Fruit fly (Drosophila melanogaster) whole organism, embryonic: ENCODE results near the gene Gad1.

Experiments
- Asciz ChIP-seq: fragments of 200-800 bp; sonication (Bioruptor generic); optimal IDR thresholded peaks from 2 replicates; lab custom pipeline; 2017; ENCODE audit warnings: missing biosample characterization, mild to moderate bottlenecking, missing genetic modification characterization, missing genetic modification reagents
- CG1024 ChIP-seq: fragments of 200-800 bp; sonication (Bioruptor generic); IDR thresholded peaks from 2 replicates; pipeline ENCODE4 v1.3.6; 2022; ENCODE audit warnings: missing biosample characterization, missing genetic modification characterization
- CG10431 ChIP-seq: fragments of 200-800 bp; sonication (Bioruptor generic); optimal IDR thresholded peaks from 3 replicates; lab custom pipeline; 2018; ENCODE audit warnings: missing biosample characterization, mild to moderate bottlenecking, missing genetic modification characterization
- CG11398 ChIP-seq: fragments of 200-800 bp; sonication (Bioruptor generic); optimal IDR thresholded peaks from 2 replicates; lab custom pipeline; 2016; ENCODE audit warnings: missing biosample characterization, missing genetic modification characterization
- CG12659 ChIP-seq: fragments of 200-800 bp; sonication (Bioruptor generic); optimal IDR thresholded peaks from 3 replicates; lab custom pipeline; 2017; ENCODE audit warnings: mild to moderate bottlenecking, missing biosample characterization, missing genetic modification reagents, missing genetic modification characterization
- CG12769 ChIP-seq: fragments of 200-800 bp; sonication (Bioruptor generic); optimal IDR thresholded peaks from 2 replicates; lab custom pipeline; 2019; ENCODE audit warnings: missing biosample characterization, mild to moderate bottlenecking, missing genetic modification characterization, moderate library complexity
- CG13894 ChIP-seq: fragments of 200-800 bp; sonication (Bioruptor generic); optimal IDR thresholded peaks from 3 replicates; lab custom pipeline; 2018; ENCODE audit warnings: missing biosample characterization, mild to moderate bottlenecking, missing genetic modification characterization, moderate library complexity
- CG14050 ChIP-seq: fragments of 200-800 bp; sonication (Bioruptor generic); IDR thresholded peaks from 3 replicates; pipeline ENCODE4 v1.3.6; 2022; ENCODE audit warnings: missing biosample characterization, missing genetic modification characterization
- CG15011 ChIP-seq: fragments of 200-800 bp; sonication (Bioruptor generic); optimal IDR thresholded peaks from 3 replicates; lab custom pipeline; 2018; ENCODE audit warnings: missing biosample characterization, mild to moderate bottlenecking, missing genetic modification characterization
- CG15514 ChIP-seq: fragments of 200-800 bp; sonication (Bioruptor generic); optimal IDR thresholded peaks from 3 replicates; lab custom pipeline; 2017; ENCODE audit warnings: missing biosample characterization, missing genetic modification characterization, mild to moderate bottlenecking, moderate library complexity, missing genetic modification reagents
- CG16863 ChIP-seq: fragments of 200-800 bp; sonication (Bioruptor generic); optimal IDR thresholded peaks from 3 replicates; lab custom pipeline; 2016; ENCODE audit warnings: missing biosample characterization, missing genetic modification characterization
- CG17802 ChIP-seq: fragments of 200-800 bp; sonication (Bioruptor generic); optimal IDR thresholded peaks from 2 replicates; lab custom pipeline; 2018; ENCODE audit warnings: missing biosample characterization, mild to moderate bottlenecking, missing genetic modification characterization, moderate library complexity
- CG30431 ChIP-seq: fragments of 200-800 bp; sonication (Bioruptor generic); optimal IDR thresholded peaks from 2 replicates; lab custom pipeline; 2017; ENCODE audit warnings: missing biosample characterization, missing genetic modification characterization
- CG3407 ChIP-seq: fragments of 200-800 bp; sonication (Bioruptor generic); optimal IDR thresholded peaks from 2 replicates; lab custom pipeline; 2018; ENCODE audit warnings: missing biosample characterization, mild to moderate bottlenecking, missing genetic modification characterization
- CG3726 ChIP-seq: fragments of 200-800 bp; sonication (Bioruptor generic); IDR thresholded peaks from 3 replicates; pipeline ENCODE4, ENCODE4 v1.3.6; 2022; ENCODE audit warnings: missing biosample characterization, missing genetic modification characterization
- CG4820 ChIP-seq: fragments of 200-800 bp; sonication (Bioruptor generic); optimal IDR thresholded peaks from 3 replicates; lab custom pipeline; 2016; ENCODE audit warnings: missing biosample characterization, missing genetic modification characterization
- CG5245 ChIP-seq: fragments of 200-800 bp; sonication (Bioruptor generic); optimal IDR thresholded peaks from 3 replicates; lab custom pipeline; 2016; ENCODE audit warnings: missing biosample characterization, missing genetic modification characterization
- CG5953 ChIP-seq: fragments of 200-800 bp; sonication (Bioruptor generic); IDR thresholded peaks from 2 replicates; pipeline ENCODE4 v1.3.6; 2022; ENCODE audit warnings: missing biosample characterization, missing genetic modification characterization
- CG6689 ChIP-seq: fragments of 200-800 bp; sonication (Bioruptor generic); IDR thresholded peaks from 2 replicates; pipeline ENCODE4 v1.3.6; 2022; ENCODE audit warnings: missing biosample characterization, missing genetic modification characterization
- CG7556 ChIP-seq: fragments of 200-800 bp; sonication (Bioruptor generic); optimal IDR thresholded peaks from 2 replicates; lab custom pipeline; 2017; ENCODE audit warnings: missing biosample characterization, mild to moderate bottlenecking, missing genetic modification characterization
- CG7987 ChIP-seq: fragments of 200-800 bp; sonication (Bioruptor generic); optimal IDR thresholded peaks from 2 replicates; lab custom pipeline; 2018; ENCODE audit warnings: missing biosample characterization, mild to moderate bottlenecking, missing genetic modification characterization, moderate library complexity
- CG8281 ChIP-seq: fragments of 200-800 bp; sonication (Bioruptor generic); optimal IDR thresholded peaks from 2 replicates; lab custom pipeline; 2018; ENCODE audit warnings: missing biosample characterization, mild to moderate bottlenecking, missing genetic modification characterization, moderate library complexity
- CG8944 ChIP-seq: fragments of 200-800 bp; sonication (Bioruptor generic); optimal IDR thresholded peaks from 3 replicates; lab custom pipeline; 2016; ENCODE audit warnings: missing biosample characterization, missing genetic modification characterization
- CTCF ChIP-seq: fragments of 200-800 bp; sonication (Bioruptor generic); optimal IDR thresholded peaks from 2 replicates; lab custom pipeline; 2017; ENCODE audit warnings: missing biosample characterization, mild to moderate bottlenecking, missing genetic modification characterization, moderate library complexity
- D19B ChIP-seq: fragments of 200-800 bp; sonication (Bioruptor generic); optimal IDR thresholded peaks from 2 replicates; lab custom pipeline; 2017; ENCODE audit warnings: missing biosample characterization, mild to moderate bottlenecking, missing genetic modification characterization
- Dbx ChIP-seq: fragments of 200-800 bp; sonication (Bioruptor generic); IDR thresholded peaks from 3 replicates; pipeline ENCODE4 v1.3.6; 2022; ENCODE audit warnings: missing biosample characterization, missing genetic modification characterization
- Dip2 ChIP-seq: fragments of 200-800 bp; sonication (Bioruptor generic); IDR thresholded peaks from 2 replicates; pipeline ENCODE4 v1.3.6; 2022; ENCODE audit warnings: missing biosample characterization, missing genetic modification characterization
- Dref ChIP-seq: fragments of 200-800 bp; sonication (Bioruptor generic); IDR thresholded peaks from 2 replicates; pipeline ENCODE4 v1.3.6; 2022; ENCODE audit warnings: missing biosample characterization, missing genetic modification characterization
- Fer2 ChIP-seq: fragments of 200-800 bp; sonication (Bioruptor generic); optimal IDR thresholded peaks from 2 replicates; lab custom pipeline; 2018; ENCODE audit warnings: missing biosample characterization, mild to moderate bottlenecking, missing genetic modification characterization, moderate library complexity
- H15 ChIP-seq: fragments of 200-800 bp; sonication (Bioruptor generic); IDR thresholded peaks from 3 replicates; pipeline ENCODE4 v1.3.6; 2022; ENCODE audit warnings: missing biosample characterization, missing genetic modification characterization
- Lim3 ChIP-seq: fragments of 200-800 bp; sonication (Bioruptor generic); IDR thresholded peaks from 2 replicates; pipeline ENCODE4 v1.3.6; 2022; ENCODE audit warnings: missing biosample characterization, missing genetic modification characterization
- Med ChIP-seq: fragments of 200-800 bp; sonication (Bioruptor generic); peaks from one replicate; lab custom pipeline; 2016; ENCODE audit warnings: missing biosample characterization, missing genetic modification characterization, mild to moderate bottlenecking, inconsistent platforms, moderate library complexity
- Nf-YC ChIP-seq: fragments of 200-800 bp; optimal IDR thresholded peaks from 3 replicates; lab custom pipeline; 2019; ENCODE audit warnings: missing biosample characterization, mild to moderate bottlenecking, missing genetic modification characterization, moderate library complexity
- Rx ChIP-seq: fragments of 200-800 bp; sonication (Bioruptor generic); IDR thresholded peaks from 2 replicates; pipeline ENCODE4 v1.3.6; 2022; ENCODE audit warnings: missing biosample characterization, missing genetic modification characterization
- Usf ChIP-seq: fragments of 200-800 bp; sonication (Bioruptor generic); optimal IDR thresholded peaks from 2 replicates; lab custom pipeline; 2017; ENCODE audit warnings: missing genotype, missing biosample characterization, missing genetic modification characterization
- Xrp1 ChIP-seq: fragments of 200-800 bp; sonication (Bioruptor generic); IDR thresholded peaks from 2 replicates; pipeline ENCODE4 v1.3.6; 2022; ENCODE audit warnings: missing biosample characterization, missing genetic modification characterization
- chinmo ChIP-seq: fragments of 200-800 bp; sonication (Bioruptor generic); IDR thresholded peaks from 4 replicates; pipeline ENCODE4 v1.3.6; 2022; ENCODE audit warnings: missing biosample characterization, missing genetic modification characterization; ENCODE audit not compliant: partially characterized antibody
- dysf ChIP-seq: fragments of 200-800 bp; sonication (Bioruptor generic); IDR thresholded peaks from 3 replicates; pipeline ENCODE4 v1.3.6; 2022; ENCODE audit warnings: missing biosample characterization, missing genetic modification characterization
- gro ChIP-seq: fragments of 200-800 bp; sonication (Bioruptor generic); optimal IDR thresholded peaks from 2 replicates; lab custom pipeline; 2016; ENCODE audit warnings: missing biosample characterization, missing genetic modification characterization
- insv ChIP-seq, 2 experiments: fragments of 200-800 bp; sonication (Bioruptor generic); optimal IDR thresholded peaks; 3 replicates each; lab custom pipeline; 2016 to 2018; ENCODE audit warnings: missing biosample characterization in 2 of 2, missing genetic modification characterization in 2 of 2
- lbe ChIP-seq: fragments of 200-800 bp; sonication (Bioruptor generic); optimal IDR thresholded peaks from 2 replicates; lab custom pipeline; 2016; ENCODE audit warnings: missing biosample characterization, mild to moderate bottlenecking, missing genetic modification characterization
- lov ChIP-seq, 2 experiments: fragments of 200-800 bp in 1 of 2; fragments of >200 bp in 1 of 2; sonication (Bioruptor generic) in 1 of 2; IDR thresholded peaks in 1 of 2; optimal IDR thresholded peaks in 1 of 2; 2 replicates in 1 of 2; 3 replicates in 1 of 2; pipeline versions ENCODE4 v1.3.6 to Lab custom; 2017 to 2022; ENCODE audit warnings: missing biosample characterization in 1 of 2, missing genetic modification characterization in 1 of 2
- mam ChIP-seq: fragments of 200-800 bp; sonication (Bioruptor generic); optimal IDR thresholded peaks from 3 replicates; lab custom pipeline; 2016; ENCODE audit warnings: missing biosample characterization, missing genetic modification characterization
- nmo ChIP-seq: fragments of 200-800 bp; sonication (Bioruptor generic); optimal IDR thresholded peaks from 2 replicates; lab custom pipeline; 2018; ENCODE audit warnings: missing biosample characterization, mild to moderate bottlenecking, missing genetic modification characterization, moderate library complexity
- pnt ChIP-seq: fragments of 200-800 bp; sonication (Bioruptor generic); optimal IDR thresholded peaks from 3 replicates; lab custom pipeline; 2016; ENCODE audit warnings: missing biosample characterization, missing genetic modification characterization
- slbo ChIP-seq: fragments of 200-800 bp; sonication (Bioruptor generic); IDR thresholded peaks from 2 replicates; pipeline ENCODE4 v1.3.6; 2022; ENCODE audit warnings: missing biosample characterization, missing genetic modification characterization
- so ChIP-seq: fragments of 200-800 bp; sonication (Bioruptor generic); IDR thresholded peaks from 3 replicates; pipeline ENCODE4 v1.3.6; 2022; ENCODE audit warnings: missing biosample characterization, missing genetic modification characterization
- tio ChIP-seq: fragments of 200-800 bp; sonication (Bioruptor generic); optimal IDR thresholded peaks from 2 replicates; lab custom pipeline; 2017; ENCODE audit warnings: missing biosample characterization, missing genetic modification characterization, inconsistent platforms
- usp ChIP-seq: fragments of >200 bp; optimal IDR thresholded peaks from 2 replicates; lab custom pipeline; 2017; ENCODE audit warnings: missing biosample characterization, missing genetic modification characterization
- z ChIP-seq: fragments of 200-800 bp; sonication (Bioruptor generic); IDR thresholded peaks from 3 replicates; pipeline ENCODE4 v1.3.6; 2022; ENCODE audit warnings: missing biosample characterization, missing genetic modification characterization
- zfh1 ChIP-seq: fragments of 200-800 bp; sonication (Bioruptor generic); IDR thresholded peaks from 3 replicates; pipeline ENCODE4 v1.3.6; 2022; ENCODE audit warnings: missing biosample characterization, missing genetic modification characterization

The Gad1 gene

DNA sequence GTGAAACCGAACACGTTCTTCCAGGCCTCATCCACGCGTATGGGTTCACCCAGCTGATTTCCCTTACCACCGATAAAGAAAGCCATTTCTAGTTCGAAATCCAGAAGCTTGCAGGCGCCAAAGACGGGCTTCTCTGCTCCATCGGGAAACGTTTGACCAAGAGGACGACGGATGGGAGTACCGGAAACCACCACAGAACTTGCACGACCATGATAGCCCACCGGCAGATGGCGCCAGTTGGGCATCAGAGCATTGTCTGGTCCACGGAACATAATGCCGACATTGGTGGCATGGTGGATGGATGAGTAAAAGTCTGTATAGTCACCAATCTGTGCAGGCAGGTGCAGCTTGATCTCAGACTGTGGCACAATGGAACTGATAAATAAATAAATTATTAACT is 15.8 kb downstream of the Gad1 start:
- no peak for TF ChIP-seq CG3726
- no peak for TF ChIP-seq CG7987 (GFP tag; lab: Kevin White, UChicago)
- TF ChIP-seq mam (GFP tag; lab: Kevin White, UChicago): no peak
- no peak for TF ChIP-seq nmo (GFP tag; lab: Kevin White, UChicago)
- no peak for TF ChIP-seq CG15011 (GFP tag; lab: Kevin White, UChicago)
- TF ChIP-seq Med (GFP tag; lab: Kevin White, UChicago): peak; percentile 72
- 0 out of 3 replicates have a peak, but pooled peaks have one; percentile 17 for TF ChIP-seq H15 (GFP tag; lab: Robert Waterston, UW)
- no peak for TF ChIP-seq CG30431
- TF ChIP-seq lbe (GFP tag; lab: Kevin White, UChicago): no peak
- peak; percentile 30 for TF ChIP-seq CG13894
- TF ChIP-seq chinmo (GFP tag; lab: Robert Waterston, UW): 0 out of 4 replicates have a peak, but pooled peaks have one; percentile 14
- TF ChIP-seq CTCF (GFP tag; lab: Kevin White, UChicago): peak; percentile 89
- TF ChIP-seq gro (GFP tag; lab: Kevin White, UChicago): no peak
- TF ChIP-seq CG10431 (GFP tag; lab: Kevin White, UChicago): no peak
- peak; percentile 84 for TF ChIP-seq Dip2
- no peak for TF ChIP-seq so (GFP tag; lab: Robert Waterston, UW)
- no peak for TF ChIP-seq CG8281

DNA sequence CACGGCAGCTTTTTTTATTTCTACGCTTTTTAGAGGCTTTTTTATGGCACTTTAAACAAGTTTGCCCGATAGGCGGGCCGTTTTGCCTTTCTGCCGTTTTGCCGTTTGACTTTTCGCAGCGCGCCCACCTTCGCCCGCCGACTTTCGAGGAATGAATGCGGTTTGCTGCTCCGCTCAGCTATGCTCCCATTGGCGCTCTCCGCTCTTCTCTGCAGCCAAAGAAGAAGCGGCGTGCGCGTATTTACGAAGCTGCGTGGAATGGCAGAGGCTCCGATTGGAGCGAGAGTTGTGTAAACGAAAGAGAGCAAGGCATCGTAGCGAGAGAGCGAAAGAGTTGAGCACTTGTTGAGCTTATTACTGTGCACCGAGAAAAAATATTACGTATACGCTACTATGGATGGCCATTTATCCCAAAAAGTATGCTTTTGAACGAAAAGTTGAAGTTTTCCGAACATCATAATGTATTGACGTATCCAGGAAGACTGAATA is 16.9 kb downstream of the Gad1 start, which contains the start of gene wit:
TSS of gene wit (minus strand) at position 157 of the 489 bp plus-strand sequence.
- TF ChIP-seq CG6689 (GFP tag; lab: Robert Waterston, UW) (no peak), Xrp1 (GFP tag; lab: Robert Waterston, UW) (no peak), Lim3 (GFP tag; lab: Robert Waterston, UW) (no peak), CG17802 (tag; lab: Kevin White, UChicago) (no peak), CG1024 (GFP tag; lab: Robert Waterston, UW) (no peak), CG4820 (no peak), zfh1 (GFP tag; lab: Robert Waterston, UW) (no peak), CG12769 (tag; lab: Kevin White, UChicago) (peak; percentile 90), CG16863 (GFP tag; lab: Kevin White, UChicago) (no peak), Fer2 (tag; lab: Kevin White, UChicago) (no peak), CG5245 (GFP tag; lab: Kevin White, UChicago) (no peak), Asciz (GFP tag; lab: Kevin White, UChicago) (no peak), D19B (GFP tag; lab: Kevin White, UChicago) (no peak), slbo (GFP tag; lab: Robert Waterston, UW) (0 out of 2 replicates have a peak, but pooled peaks have one; percentile 36), Usf (GFP tag; lab: Kevin White, UChicago) (no peak), CG15514 (GFP tag; lab: Kevin White, UChicago) (peak; percentile 52), usp (GFP tag; lab: Kevin White, UChicago) (no peak), Nf-YC (tag; lab: Kevin White, UChicago) (peak; percentile 81), CG5953 (GFP tag; lab: Robert Waterston, UW) (no peak), Rx (GFP tag; lab: Robert Waterston, UW) (no peak), pnt (GFP tag; lab: Kevin White, UChicago) (no peak), dysf (GFP tag; lab: Robert Waterston, UW) (no peak; the same call in 2 of the 3 replicates), CG14050 (GFP tag; lab: Robert Waterston, UW) (no peak; the same call in 2 of the 3 replicates), CG3407 (GFP tag; lab: Kevin White, UChicago) (no peak), H15 (GFP tag; lab: Robert Waterston, UW) (no peak), Dref (GFP tag; lab: Robert Waterston, UW) (no peak), z (GFP tag; lab: Robert Waterston, UW) (peak; percentile 93), CG7556 (GFP tag; lab: Kevin White, UChicago) (no peak), insv (GFP tag; optimal IDR thresholded peaks at IDR 0.05; lab: Kevin White, UChicago) (no peak), lov (optimal IDR thresholded peaks at IDR 0.05; lab: Kevin White, UChicago) (no peak), lov (GFP tag; IDR thresholded peaks at IDR 0.05; lab: Robert Waterston, UW) (no peak), CG11398 (GFP tag; lab: Kevin White, UChicago) (no peak), tio (GFP tag; lab: Kevin White, UChicago) (no peak), CG12659 (no peak), CG8944 (GFP tag; lab: Kevin White, UChicago) (no peak), Dbx (GFP tag; lab: Robert Waterston, UW) (0 out of 3 replicates have a peak, but pooled peaks have one; percentile 51)
